Worm (Caenorhabditis elegans) whole organism, L2 larva: Measurements from ENCODE around the gene mec-15.

Experiments
- blmp-1 ChIP-seq: sonication (generic microtip); optimal IDR thresholded peaks from 2 replicates; lab custom pipeline; 2017; ENCODE audit warnings: missing genetic modification characterization, mild to moderate bottlenecking, missing compliant biosample characterization, antibody characterized with exemption, moderate library complexity; ENCODE audit not compliant: insufficient read depth
- lin-11 ChIP-seq: fragments of 150-350 bp; sonication (generic microtip); optimal IDR thresholded peaks from 2 replicates; lab custom pipeline; 2014; ENCODE audit warnings: missing biosample characterization, missing genetic modification characterization, inconsistent platforms, mixed read lengths
- nhr-12 ChIP-seq: fragments of 150-350 bp; optimal IDR thresholded peaks from 2 replicates; lab custom pipeline; 2014; ENCODE audit warnings: missing biosample characterization, missing genetic modification characterization
- peb-1 ChIP-seq: fragments of 150-350 bp; optimal IDR thresholded peaks from 2 replicates; lab custom pipeline; 2014; ENCODE audit warnings: missing biosample characterization, missing genetic modification characterization
- unc-39 ChIP-seq: fragments of 150-350 bp; optimal IDR thresholded peaks from 2 replicates; lab custom pipeline; 2014; ENCODE audit warnings: missing biosample characterization, missing genetic modification characterization

DNA sequence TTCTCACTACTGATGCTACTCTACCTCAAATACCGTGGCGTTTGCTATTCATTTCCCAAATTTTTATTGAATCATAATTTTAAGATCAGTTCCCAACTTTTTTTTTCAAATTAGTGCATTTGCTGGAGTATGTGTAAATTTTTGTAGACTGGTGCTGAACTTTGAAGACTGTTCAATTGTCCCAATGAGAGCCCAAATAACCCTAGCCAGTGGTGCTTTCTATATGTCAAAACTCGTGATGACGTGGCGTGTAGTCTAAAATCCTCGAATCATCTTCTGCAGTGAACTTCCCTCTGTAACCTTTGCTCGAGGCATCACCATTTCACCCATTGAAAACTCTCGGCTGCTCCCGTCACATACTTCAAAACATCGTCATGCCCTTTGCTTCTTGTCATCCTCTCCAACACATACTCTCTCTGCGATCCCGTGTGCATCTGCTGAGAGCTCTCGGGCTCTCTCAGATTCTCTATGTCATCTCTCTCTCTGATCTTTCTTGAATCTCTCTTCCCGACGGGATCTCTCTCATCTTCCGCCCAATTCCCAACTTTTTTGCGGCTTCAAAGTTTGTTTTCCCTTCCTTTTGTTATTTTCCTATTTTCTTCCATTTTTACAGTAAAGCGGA is 35.0 kb downstream of the mec-15 start:
- TF ChIP-seq unc-39 (tag; lab: Kevin White, UChicago) = no peak
- no peak for TF ChIP-seq blmp-1 (tag; lab: Kevin White, UChicago)
- TF ChIP-seq nhr-12 (tag; lab: Kevin White, UChicago) = no peak
- no peak for TF ChIP-seq lin-11 (tag; lab: Kevin White, UChicago)
- TF ChIP-seq peb-1 = no peak
